Fruit fly (Drosophila melanogaster): ENCODE measurements around the gene gny.

Gene gny

DNA sequence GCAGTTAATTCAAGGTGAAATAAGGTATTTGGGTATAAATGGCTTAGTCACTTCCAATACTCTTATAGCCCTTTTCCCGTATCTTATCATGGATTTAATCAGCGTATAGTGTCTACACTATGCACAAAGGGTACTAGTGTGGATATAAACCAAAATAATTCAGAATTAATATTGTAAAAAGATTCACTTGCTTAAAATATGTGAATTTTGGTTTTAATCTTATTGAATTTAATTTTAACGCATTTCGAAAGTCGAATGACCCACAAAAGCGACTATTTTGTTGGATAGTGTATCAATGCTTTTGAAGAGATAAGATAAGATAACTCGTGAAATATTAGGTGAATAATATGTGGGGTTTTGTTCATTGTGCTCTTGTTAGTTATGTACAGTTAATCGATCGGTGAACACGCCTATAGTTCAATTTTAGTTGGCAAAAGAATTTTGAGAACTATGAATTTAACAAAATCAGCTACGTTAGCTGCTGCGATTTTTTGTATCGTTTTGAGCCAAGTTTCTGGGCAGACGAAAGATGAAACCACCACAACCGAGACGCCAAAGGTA is 2.1 kb downstream of the gny start, which contains the start of gene CG5096 (continued):
- TF ChIP-seq Side (GFP tag; optimal IDR thresholded peaks at IDR 0.05): peak; percentile 83
- TF ChIP-seq chif (GFP tag; optimal IDR thresholded peaks at IDR 0.05): peak; percentile 62 to 64
- TF ChIP-seq Neu2 (GFP tag; optimal IDR thresholded peaks at IDR 0.05; ENCODE audit: borderline replicate concordance): no peak
- peak; percentile 87 for TF ChIP-seq zfh1 (GFP tag; IDR thresholded peaks at IDR 0.05)
- peak; percentile 85 for TF ChIP-seq CG9817 (tag; optimal IDR thresholded peaks at IDR 0.05)
- peak; percentile 96 for TF ChIP-seq CG2120 (GFP tag; optimal IDR thresholded peaks at IDR 0.05)
- TF ChIP-seq maf-S (GFP tag; optimal IDR thresholded peaks at IDR 0.05): peak; percentile 67
- no peak for TF ChIP-seq Trl (optimal IDR thresholded peaks at IDR 0.05)
- TF ChIP-seq Trl (GFP tag; optimal IDR thresholded peaks at IDR 0.05): peak; percentile 74
- peak; percentile 62 for TF ChIP-seq Ssrp (tag; optimal IDR thresholded peaks at IDR 0.05)
- no peak for TF ChIP-seq CG8478 (optimal IDR thresholded peaks at IDR 0.05)
- peak; percentile 76 for TF ChIP-seq Adf1 (GFP tag; IDR thresholded peaks at IDR 0.05)
- TF ChIP-seq CG14860 (GFP tag; IDR thresholded peaks at IDR 0.05; ENCODE audit: partially characterized antibody): no peak
- TF ChIP-seq CG1647 (GFP tag; optimal IDR thresholded peaks at IDR 0.05): peak; percentile 67
- peak; percentile 41 for TF ChIP-seq CG7928 (GFP tag; optimal IDR thresholded peaks at IDR 0.05)
- TF ChIP-seq CG2875 (GFP tag; optimal IDR thresholded peaks at IDR 0.05): peak; percentile 59
- peak; percentile 55 for TF ChIP-seq chn (GFP tag; optimal IDR thresholded peaks at IDR 0.05)
- peak; percentile 100 for TF ChIP-seq GATAe (GFP tag; conservative IDR thresholded peaks at IDR 0.05)
- TF ChIP-seq dmrt11E (tag; optimal IDR thresholded peaks at IDR 0.05): peak; percentile 49
- TF ChIP-seq Taf1 (GFP tag; IDR thresholded peaks at IDR 0.05): peak; percentile 82
- TF ChIP-seq CG12744 (GFP tag; optimal IDR thresholded peaks at IDR 0.05): peak; percentile 82
- TF ChIP-seq Atf6 (GFP tag; IDR thresholded peaks at IDR 0.05): peak; percentile 95
- TF ChIP-seq Opbp (GFP tag; IDR thresholded peaks at IDR 0.05; ENCODE audit: partially characterized antibody): no peak
- peak; percentile 88 for TF ChIP-seq E2f1 (GFP tag; IDR thresholded peaks at IDR 0.05)
- no peak for TF ChIP-seq vnd (GFP tag; IDR thresholded peaks at IDR 0.05; ENCODE audit: partially characterized antibody)
- no peak; the same call in 2 of the 3 replicates for TF ChIP-seq sr (GFP tag; IDR thresholded peaks at IDR 0.05)
- peak; percentile 85 for TF ChIP-seq Oaz (GFP tag; IDR thresholded peaks at IDR 0.05)
- TF ChIP-seq Lim3 (GFP tag; IDR thresholded peaks at IDR 0.05): peak; percentile 55; the same call in 1 of the 2 replicates
- no peak; the same call in 1 of the 2 replicates for TF ChIP-seq CG14667 (GFP tag; IDR thresholded peaks at IDR 0.05)
- TF ChIP-seq CG30403 (GFP tag; optimal IDR thresholded peaks at IDR 0.05): peak; percentile 85
- peak; percentile 79 for TF ChIP-seq az2 (GFP tag; optimal IDR thresholded peaks at IDR 0.05)
- TF ChIP-seq CG9609 (GFP tag; optimal IDR thresholded peaks at IDR 0.05): peak; percentile 53
- peak; percentile 47 for TF ChIP-seq Mad (GFP tag; optimal IDR thresholded peaks at IDR 0.05)
- TF ChIP-seq sisA (GFP tag; IDR thresholded peaks at IDR 0.05): peak; percentile 72; the same call in 1 of the 2 replicates
- peak; percentile 83 for TF ChIP-seq CG18619 (GFP tag; optimal IDR thresholded peaks at IDR 0.05)
- TF ChIP-seq Nf-YC (tag; optimal IDR thresholded peaks at IDR 0.05): peak; percentile 69
- TF ChIP-seq Lpt (GFP tag; optimal IDR thresholded peaks at IDR 0.05): no peak
- no peak for TF ChIP-seq fd102C (GFP tag; optimal IDR thresholded peaks at IDR 0.05)
- peak; percentile 94 for TF ChIP-seq vvl (GFP tag; IDR thresholded peaks at IDR 0.05)
- no peak for TF ChIP-seq CG43689 (GFP tag; IDR thresholded peaks at IDR 0.05)
- TF ChIP-seq knrl (GFP tag; IDR thresholded peaks at IDR 0.05; ENCODE audit: partially characterized antibody): no peak
- TF ChIP-seq Hr3 (GFP tag; optimal IDR thresholded peaks at IDR 0.05): peak; percentile 79
- TF ChIP-seq Optix (GFP tag; IDR thresholded peaks at IDR 0.05): no peak
- no peak for TF ChIP-seq nerfin-2 (GFP tag; IDR thresholded peaks at IDR 0.05; ENCODE audit: partially characterized antibody)
- peak; percentile 90 for TF ChIP-seq dysf (GFP tag; IDR thresholded peaks at IDR 0.05)
- peak; percentile 87 for TF ChIP-seq CG6813 (GFP tag; optimal IDR thresholded peaks at IDR 0.05)
- TF ChIP-seq dati (GFP tag; IDR thresholded peaks at IDR 0.05): peak; percentile 63; the same call in 1 of the 2 replicates
- peak; percentile 46 for TF ChIP-seq CG3163 (GFP tag; optimal IDR thresholded peaks at IDR 0.05)
- TF ChIP-seq Hmr (GFP tag; optimal IDR thresholded peaks at IDR 0.05): peak; percentile 94
- peak; percentile 53 for TF ChIP-seq jumu (GFP tag; optimal IDR thresholded peaks at IDR 0.05)
- peak; percentile 84 for TF ChIP-seq ap (GFP tag; IDR thresholded peaks at IDR 0.05)
- TF ChIP-seq pum (GFP tag; optimal IDR thresholded peaks at IDR 0.05): peak; percentile 53
